Fruit fly (Drosophila melanogaster) whole organism, wandering third instar larva: Measurements from ENCODE around the gene CG34461.

Experiments
- CrebA ChIP-seq: fragments of 200-800 bp; sonication (Bioruptor generic); optimal IDR thresholded peaks from 2 replicates; lab custom pipeline; 2016; ENCODE audit warnings: missing biosample characterization, mild to moderate bottlenecking, missing genetic modification characterization, borderline replicate concordance
- Dfd ChIP-seq: fragments of >200 bp; optimal IDR thresholded peaks from 2 replicates; lab custom pipeline; 2017; ENCODE audit warnings: missing biosample characterization, missing genetic modification characterization
- N ChIP-seq: fragments of >200 bp; optimal IDR thresholded peaks from 2 replicates; lab custom pipeline; 2018; ENCODE audit warnings: missing biosample characterization, missing external identifiers, missing genetic modification characterization
- h ChIP-seq: fragments of 200-800 bp; sonication (Bioruptor generic); optimal IDR thresholded peaks from 3 replicates; lab custom pipeline; 2016; ENCODE audit warnings: missing biosample characterization, mild to moderate bottlenecking, missing genetic modification characterization
- usp ChIP-seq: fragments of >200 bp; optimal IDR thresholded peaks from 2 replicates; lab custom pipeline; 2017; ENCODE audit warnings: missing biosample characterization, missing genetic modification characterization

- TF ChIP-seq CrebA (GFP tag; lab: Kevin White, UChicago) (no peak), N (GFP tag; lab: Kevin White, UChicago) (no peak), h (GFP tag; lab: Kevin White, UChicago) (no peak), usp (GFP tag; lab: Kevin White, UChicago) (no peak), Dfd (GFP tag; lab: Kevin White, UChicago) (no peak)
These were observed 39.3 kb upstream of the CG34461 start for dm6 chr3L:8286397-8286796.
